Fruit fly (Drosophila melanogaster) whole organism: ENCODE measurements around the gene CG9300.

ENCODE experiments used
- CG8478 ChIP-seq: fragments of >200 bp; optimal IDR thresholded peaks from 2 replicates; lab custom pipeline; 2018; ENCODE audit warnings: inconsistent platforms
- Dll ChIP-seq: fragments of >200 bp; optimal IDR thresholded peaks from 2 replicates; lab custom pipeline; 2017
- EcR ChIP-seq, 2 experiments: fragments of >200 bp; optimal IDR thresholded peaks; 2 replicates each; lab custom pipeline; 2017; ENCODE audit warnings: missing biosample characterization in 2 of 2, missing genetic modification characterization in 2 of 2, missing genetic modification reagents in 2 of 2
- pan ChIP-seq: fragments of >200 bp; optimal IDR thresholded peaks from 2 replicates; lab custom pipeline; 2017
- psq ChIP-seq: fragments of >200 bp; optimal IDR thresholded peaks from 2 replicates; lab custom pipeline; 2017
- usp ChIP-seq: fragments of >200 bp; optimal IDR thresholded peaks from 2 replicates; lab custom pipeline; 2017; ENCODE audit warnings: missing biosample characterization, missing genetic modification characterization, mixed read lengths

DNA sequence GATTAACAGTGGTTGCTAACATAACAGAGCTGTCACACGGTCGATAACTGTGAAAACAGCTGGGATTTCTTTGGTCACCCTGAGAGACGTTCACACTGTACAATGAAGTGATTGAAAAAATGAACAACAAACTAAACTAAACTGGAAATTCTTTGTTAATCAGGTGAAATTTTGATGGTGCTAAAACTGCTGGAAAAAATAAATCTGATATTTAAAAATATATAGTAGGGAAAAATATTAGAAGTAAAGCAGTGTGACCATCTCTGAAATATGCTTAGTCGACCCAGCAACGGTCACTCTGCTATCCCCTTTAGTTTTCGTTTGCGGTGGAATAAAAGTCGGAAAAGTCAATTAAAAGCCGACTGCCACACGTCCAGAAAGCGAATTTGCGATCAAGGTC is 33.8 kb downstream of the CG9300 start, which contains the start of the genes CG9231 and CG9330:
- TF ChIP-seq Dll (lab: Kevin White, UChicago) (no peak), usp (GFP tag; lab: Kevin White, UChicago) (no peak), pan (lab: Kevin White, UChicago) (no peak), CG8478 (no peak), EcR (GFP tag; optimal IDR thresholded peaks at IDR 0.05; lab: Kevin White, UChicago) (no peak), psq (no peak)
